Worm (Caenorhabditis elegans): ENCODE results near the gene idpp-16.

idpp-16 gene

DNA sequence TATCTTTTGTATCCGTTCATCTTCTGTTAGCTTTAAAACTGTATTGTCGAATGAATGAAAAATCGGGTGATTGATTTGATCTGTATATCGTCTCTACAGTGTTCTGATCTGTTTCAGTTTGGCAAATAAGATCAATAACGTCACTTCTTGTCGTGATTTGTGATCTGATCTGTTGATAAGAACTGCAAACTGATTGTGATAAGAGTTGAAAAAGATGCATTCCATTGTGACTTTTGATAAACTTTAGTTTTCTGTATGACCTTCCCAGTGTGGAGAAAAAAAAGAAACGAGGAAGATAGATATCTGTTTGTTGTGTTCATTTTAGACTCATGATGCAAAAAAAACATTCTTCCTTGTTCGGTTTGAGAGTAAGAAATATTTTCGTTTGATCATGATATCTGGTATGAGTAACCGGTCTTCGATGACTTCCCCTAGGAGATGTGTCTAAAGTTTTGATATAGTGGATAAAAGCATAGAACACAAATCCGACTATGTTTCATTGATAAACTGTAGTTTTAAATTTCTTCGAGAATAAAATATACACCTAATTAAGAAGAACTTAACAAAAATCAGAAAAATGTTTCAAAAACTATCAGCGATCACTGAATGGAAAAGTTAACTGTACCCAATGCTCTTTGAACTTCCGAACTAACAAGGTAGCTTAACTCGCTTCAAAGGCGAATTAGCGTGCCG, 8.6 kb upstream of the idpp-16 start:
- peak; percentile 93 for TF ChIP-seq nhr-85 (tag)
- peak; percentile 77 for TF ChIP-seq nhr-20 (tag; optimal IDR thresholded peaks at IDR 0.05)
- no peak for TF ChIP-seq irx-1 (tag; optimal IDR thresholded peaks at IDR 0.05)
- TF ChIP-seq elt-2 (tag; optimal IDR thresholded peaks at IDR 0.05), result peak; percentile 89
- no peak for TF ChIP-seq zag-1 (tag; optimal IDR thresholded peaks at IDR 0.05)
- peak in 1 of 2 experiments; percentile 0 for TF ChIP-seq lin-35 (GFP tag; optimal IDR thresholded peaks at IDR 0.05)
- peak; percentile 5 for TF ChIP-seq blmp-1 (tag; optimal IDR thresholded peaks at IDR 0.05)
- no peak for TF ChIP-seq lin-15B (tag; optimal IDR thresholded peaks at IDR 0.05)
- TF ChIP-seq F16B12.6 (tag; optimal IDR thresholded peaks at IDR 0.05), result no peak
- TF ChIP-seq fkh-8 (tag; optimal IDR thresholded peaks at IDR 0.05), result no peak
- TF ChIP-seq elt-3 (tag; optimal IDR thresholded peaks at IDR 0.05), result peak in 3 of 6 experiments; percentile 69 to 96 (median 94)
- peak; percentile 46 for TF ChIP-seq tbx-2 (tag; optimal IDR thresholded peaks at IDR 0.05)
- peak; percentile 69 for TF ChIP-seq lin-14 (GFP tag; optimal IDR thresholded peaks at IDR 0.05)
- peak; percentile 40 for TF ChIP-seq mep-1 (tag; optimal IDR thresholded peaks at IDR 0.05)
- TF ChIP-seq snu-23 (GFP tag; optimal IDR thresholded peaks at IDR 0.05), result peak; percentile 49
- TF ChIP-seq grh-1 (GFP tag; IDR thresholded peaks at IDR 0.05), result no peak
- TF ChIP-seq efl-1 (optimal IDR thresholded peaks at IDR 0.05), result no peak
- TF ChIP-seq efl-1 (GFP tag; optimal IDR thresholded peaks at IDR 0.05 in 1 of 2), result peak in 1 of 2 experiments; percentile 20
- TF ChIP-seq C16A3.4 (tag; optimal IDR thresholded peaks at IDR 0.05), result no peak
- peak; percentile 64 for TF ChIP-seq nhr-71 (tag; optimal IDR thresholded peaks at IDR 0.05)
- 0 out of 2 replicates have a peak, but pooled peaks have one; percentile 15 for TF ChIP-seq nhr-19 (GFP tag; conservative IDR thresholded peaks at IDR 0.05)
- TF ChIP-seq nhr-90 (tag; optimal IDR thresholded peaks at IDR 0.05; ENCODE audit: poor library complexity), result peak; percentile 49

DNA sequence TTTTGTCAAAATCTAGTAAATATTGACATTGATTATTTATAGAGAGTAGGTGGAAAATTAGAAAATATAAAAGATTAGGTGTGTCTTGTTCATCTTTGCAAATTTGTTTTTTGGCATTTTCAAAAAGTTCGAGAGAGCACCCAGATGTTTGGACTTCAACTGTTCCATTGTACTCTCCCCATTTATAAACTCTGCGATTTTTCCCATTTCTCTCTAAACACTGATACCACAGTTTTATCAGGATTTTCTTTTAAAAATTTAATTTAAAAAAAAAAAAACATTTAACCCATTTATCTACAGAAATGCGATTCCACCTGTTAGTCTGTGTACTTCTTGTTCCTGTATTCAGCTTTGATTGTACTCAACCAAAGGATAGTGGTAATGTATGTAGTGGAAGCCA, 6.7 kb upstream of the idpp-16 start, which contains the start of gene tag-290:
TSS of gene tag-290 (plus strand) at position 301 of the 400 bp plus-strand sequence.
- no peak for TF ChIP-seq unc-62 (GFP tag; optimal IDR thresholded peaks at IDR 0.05)
- TF ChIP-seq lin-39 (tag; optimal IDR thresholded peaks at IDR 0.05), result no peak
- no peak for TF ChIP-seq lsy-2 (tag; optimal IDR thresholded peaks at IDR 0.05)
- TF ChIP-seq nhr-85 (tag), result no peak
- no peak for TF ChIP-seq sox-4 (tag; optimal IDR thresholded peaks at IDR 0.05)
- TF ChIP-seq ztf-4 (tag; optimal IDR thresholded peaks at IDR 0.05), result no peak
- no peak for TF ChIP-seq ceh-63 (GFP tag; optimal IDR thresholded peaks at IDR 0.05)
- TF ChIP-seq vab-15 (tag; optimal IDR thresholded peaks at IDR 0.05), result no peak
- no peak for TF ChIP-seq pag-3 (tag; optimal IDR thresholded peaks at IDR 0.05; ENCODE audit: borderline replicate concordance, insufficient read depth)
- TF ChIP-seq pqm-1 (tag; optimal IDR thresholded peaks at IDR 0.05), result no peak
- TF ChIP-seq skn-1 (tag; optimal IDR thresholded peaks at IDR 0.05), result no peak
- TF ChIP-seq nhr-28 (tag; optimal IDR thresholded peaks at IDR 0.05), result no peak
- TF ChIP-seq nhr-11 (tag; optimal IDR thresholded peaks at IDR 0.05), result no peak
- TF ChIP-seq ama-1 (optimal IDR thresholded peaks at IDR 0.05), result no peak
- TF ChIP-seq mep-1 (tag; optimal IDR thresholded peaks at IDR 0.05), result no peak
- no peak for TF ChIP-seq unc-130 (tag; optimal IDR thresholded peaks at IDR 0.05)
- no peak for TF ChIP-seq Y116A8C.19 (tag; optimal IDR thresholded peaks at IDR 0.05; ENCODE audit: borderline replicate concordance)
- no peak for TF ChIP-seq jun-1 (tag; optimal IDR thresholded peaks at IDR 0.05)
- no peak for TF ChIP-seq fkh-4 (tag; optimal IDR thresholded peaks at IDR 0.05; ENCODE audit: borderline replicate concordance)

- peak; percentile 83 for TF ChIP-seq unc-130 (tag; optimal IDR thresholded peaks at IDR 0.05)
- TF ChIP-seq mdl-1 (tag; optimal IDR thresholded peaks at IDR 0.05), result peak in 1 of 2 experiments; percentile 65
- peak; percentile 73 for TF ChIP-seq lin-14 (GFP tag; optimal IDR thresholded peaks at IDR 0.05)
- peak in 1 of 2 experiments; percentile 61 for TF ChIP-seq ztf-11 (tag; optimal IDR thresholded peaks at IDR 0.05)
- no peak for TF ChIP-seq mef-2 (tag; optimal IDR thresholded peaks at IDR 0.05)
- TF ChIP-seq lir-3 (tag; optimal IDR thresholded peaks at IDR 0.05; ENCODE audit: poor library complexity), result peak; percentile 51
- peak; percentile 25 for TF ChIP-seq pax-3 (tag; optimal IDR thresholded peaks at IDR 0.05)
- TF ChIP-seq lsy-2 (tag; optimal IDR thresholded peaks at IDR 0.05), result peak; percentile 75 to 76
- TF ChIP-seq nhr-85 (tag), result peak; percentile 89
- peak; percentile 59 for TF ChIP-seq irx-1 (tag; optimal IDR thresholded peaks at IDR 0.05)
- TF ChIP-seq tlp-1 (tag; optimal IDR thresholded peaks at IDR 0.05), result no peak
- peak; percentile 86 for TF ChIP-seq snu-23 (GFP tag; optimal IDR thresholded peaks at IDR 0.05)
- peak; percentile 79 for TF ChIP-seq dsc-1 (tag; optimal IDR thresholded peaks at IDR 0.05)
- peak; percentile 85 to 92 (median 90) for TF ChIP-seq dpl-1 (GFP tag; optimal IDR thresholded peaks at IDR 0.05)
- peak; percentile 4 for TF ChIP-seq C04F5.9 (tag; optimal IDR thresholded peaks at IDR 0.05)
- no peak for TF ChIP-seq C34B4.2 (tag; optimal IDR thresholded peaks at IDR 0.05)
- peak; percentile 57 for TF ChIP-seq lin-13 (GFP tag; optimal IDR thresholded peaks at IDR 0.05)
- TF ChIP-seq tbx-2 (tag; optimal IDR thresholded peaks at IDR 0.05), result peak; percentile 78
These were observed 4.2 kb upstream of the idpp-16 start, which contains the start of gene sas-5 for ce11 chrV:11610481-11610880. TSS of gene sas-5 (plus strand) at chrV:11610737.

Data from whole organism, L1 larva.